Worm (Caenorhabditis elegans) whole organism, young adult: Measurements from ENCODE around the gene M02D8.6.
"Not testable (repeated sequence)": the region's sequence is repeated elsewhere in the genome, so short reads cannot be mapped to it uniquely, and the experiment has no call there.

ENCODE experiments used
- B0035.1 ChIP-seq: sonication (generic microtip); optimal IDR thresholded peaks from 2 replicates; lab custom pipeline; 2016; ENCODE audit warnings: missing genetic modification characterization, mild to moderate bottlenecking, missing compliant biosample characterization, missing genotype, missing genetic modification reagents
- F22D6.2 ChIP-seq: sonication (generic microtip); optimal IDR thresholded peaks from 2 replicates; lab custom pipeline; 2016; ENCODE audit warnings: mild to moderate bottlenecking, missing genetic modification characterization, missing compliant biosample characterization
- F23B12.7 ChIP-seq: sonication (generic microtip); optimal IDR thresholded peaks from 2 replicates; lab custom pipeline; 2017; ENCODE audit warnings: missing genetic modification characterization, mild to moderate bottlenecking, missing compliant biosample characterization, antibody characterized with exemption, moderate library complexity; ENCODE audit not compliant: insufficient read depth
- F33H1.4 ChIP-seq: fragments of 200-800 bp; sonication (Bioruptor generic); IDR thresholded peaks from 2 replicates; pipeline ENCODE4 v1.3.6; 2022; ENCODE audit warnings: missing genetic modification reagents, missing genetic modification characterization, missing compliant biosample characterization
- F57C9.4 ChIP-seq: sonication (generic microtip); optimal IDR thresholded peaks from 2 replicates; lab custom pipeline; 2017; ENCODE audit warnings: mild to moderate bottlenecking, missing genetic modification characterization, missing compliant biosample characterization
- T26A5.8 ChIP-seq: sonication (generic microtip); optimal IDR thresholded peaks from 2 replicates; lab custom pipeline; 2016; ENCODE audit warnings: missing genetic modification characterization, missing compliant biosample characterization
- Y79H2A.3 ChIP-seq: fragments of 200-800 bp; sonication (Bioruptor generic); conservative IDR thresholded peaks from 2 replicates; pipeline ENCODE4 v1.3.6; 2022; ENCODE audit warnings: missing genetic modification reagents, missing genetic modification characterization, missing compliant biosample characterization
- akir-1 ChIP-seq: fragments of 200-800 bp; sonication (Bioruptor generic); optimal IDR thresholded peaks from 2 replicates; lab custom pipeline; 2018; ENCODE audit warnings: mild to moderate bottlenecking, missing genetic modification characterization, moderate library complexity, missing compliant biosample characterization
- ama-1 ChIP-seq, 3 experiments: fragments of 150-350 bp in 1 of 3; sonication (generic microtip) in 2 of 3; optimal IDR thresholded peaks; 2 replicates each; lab custom pipeline; 2014 to 2018; ENCODE audit warnings: missing biosample characterization in 2 of 3, missing genetic modification characterization in 2 of 3, missing genetic modification reagents in 2 of 3
- attf-3 ChIP-seq: fragments of 200-800 bp; sonication (Bioruptor generic); conservative IDR thresholded peaks from 2 replicates; pipeline ENCODE4 v1.3.6; 2022; ENCODE audit warnings: missing genetic modification reagents, missing genetic modification characterization, missing compliant biosample characterization
- ceh-40 ChIP-seq: fragments of 200-800 bp; sonication (Bioruptor generic); IDR thresholded peaks from 2 replicates; pipeline ENCODE4 v1.3.6; 2022; ENCODE audit warnings: missing genetic modification characterization, missing compliant biosample characterization
- die-1 ChIP-seq: sonication (generic microtip); optimal IDR thresholded peaks from 2 replicates; lab custom pipeline; 2016; ENCODE audit warnings: missing genotype, mild to moderate bottlenecking, missing genetic modification characterization, missing compliant biosample characterization
- dpl-1 ChIP-seq: fragments of 150-350 bp; optimal IDR thresholded peaks from 2 replicates; lab custom pipeline; 2014; ENCODE audit warnings: missing biosample characterization, missing genetic modification reagents, missing genetic modification characterization
- egrh-3 ChIP-seq: fragments of 200-800 bp; sonication (Bioruptor generic); IDR thresholded peaks from 2 replicates; pipeline ENCODE4 v1.3.6; 2022; ENCODE audit warnings: missing genetic modification reagents, missing genetic modification characterization, missing compliant biosample characterization
- ekl-4 ChIP-seq: fragments of 200-800 bp; sonication (Bioruptor generic); IDR thresholded peaks from 2 replicates; pipeline ENCODE4 v1.3.6; 2022; ENCODE audit warnings: missing genetic modification reagents, missing genetic modification characterization, missing compliant biosample characterization
- ets-4 ChIP-seq: fragments of 200-800 bp; sonication (Bioruptor generic); optimal IDR thresholded peaks from 2 replicates; lab custom pipeline; 2018; ENCODE audit warnings: mild to moderate bottlenecking, missing genetic modification characterization, missing compliant biosample characterization
- him-1 ChIP-seq: sonication (generic microtip); optimal IDR thresholded peaks from 2 replicates; lab custom pipeline; 2016; ENCODE audit warnings: missing genotype, missing genetic modification reagents, missing genetic modification characterization, missing compliant biosample characterization
- hlh-12 ChIP-seq: sonication (generic microtip); optimal IDR thresholded peaks from 2 replicates; lab custom pipeline; 2016; ENCODE audit warnings: missing genetic modification characterization, missing compliant biosample characterization
- hlh-26 ChIP-seq: fragments of 200-800 bp; sonication (Bioruptor generic); conservative IDR thresholded peaks from 2 replicates; pipeline ENCODE4 v1.3.6; 2022; ENCODE audit warnings: missing genetic modification reagents, missing genetic modification characterization, missing compliant biosample characterization
- hmg-1.2 ChIP-seq: fragments of 200-800 bp; sonication (Bioruptor generic); IDR thresholded peaks from 2 replicates; pipeline ENCODE4 v1.3.6; 2022; ENCODE audit warnings: missing genetic modification reagents, missing genetic modification characterization, missing compliant biosample characterization
- hmg-20 ChIP-seq: fragments of 200-800 bp; sonication (Bioruptor generic); IDR thresholded peaks from 2 replicates; pipeline ENCODE4 v1.3.6; 2022; ENCODE audit warnings: missing genetic modification reagents, missing genetic modification characterization, missing compliant biosample characterization
- hsf-1 ChIP-seq: fragments of 200-800 bp; sonication (Bioruptor generic); IDR thresholded peaks from 2 replicates; pipeline ENCODE4 v1.3.6; 2022; ENCODE audit warnings: missing genetic modification reagents, missing genetic modification characterization, missing compliant biosample characterization
- lag-1 ChIP-seq: fragments of 200-800 bp; sonication (Bioruptor generic); IDR thresholded peaks from 2 replicates; pipeline ENCODE4 v1.3.6; 2022; ENCODE audit warnings: missing genetic modification reagents, missing genetic modification characterization, missing compliant biosample characterization
- lin-54 ChIP-seq: fragments of 200-800 bp; sonication (Bioruptor generic); optimal IDR thresholded peaks from 2 replicates; lab custom pipeline; 2018; ENCODE audit warnings: mild to moderate bottlenecking, missing genetic modification characterization, missing compliant biosample characterization
- lir-1 ChIP-seq: fragments of 200-800 bp; sonication (Bioruptor generic); conservative IDR thresholded peaks from 2 replicates; pipeline ENCODE4 v1.3.6; 2022; ENCODE audit warnings: missing genetic modification reagents, missing genetic modification characterization, missing compliant biosample characterization
- madf-8 ChIP-seq: fragments of 200-800 bp; sonication (Bioruptor generic); conservative IDR thresholded peaks from 2 replicates; pipeline ENCODE4 v1.3.6; 2022; ENCODE audit warnings: missing genetic modification reagents, missing genetic modification characterization, missing compliant biosample characterization
- mxl-1 ChIP-seq: sonication (generic microtip); optimal IDR thresholded peaks from 2 replicates; lab custom pipeline; 2016; ENCODE audit warnings: missing genetic modification characterization, missing compliant biosample characterization
- repo-1 ChIP-seq: sonication (generic microtip); optimal IDR thresholded peaks from 2 replicates; lab custom pipeline; 2017; ENCODE audit warnings: mild to moderate bottlenecking, missing genetic modification characterization, missing compliant biosample characterization
- rpc-1 ChIP-seq, 2 experiments: fragments of 150-350 bp in 1 of 2; sonication (generic microtip) in 1 of 2; optimal IDR thresholded peaks; 2 replicates each; lab custom pipeline; 2014 to 2018; ENCODE audit warnings: missing biosample characterization in 1 of 2, missing genetic modification characterization in 1 of 2, missing genetic modification reagents in 1 of 2, missing genotype in 1 of 2
- snpc-1.1 ChIP-seq: sonication (generic microtip); optimal IDR thresholded peaks from 2 replicates; lab custom pipeline; 2017; ENCODE audit warnings: missing genetic modification characterization, mild to moderate bottlenecking, missing compliant biosample characterization, antibody characterized with exemption, moderate library complexity, missing genotype, missing genetic modification reagents; ENCODE audit not compliant: insufficient read depth
- somi-1 ChIP-seq: fragments of 200-800 bp; sonication (Bioruptor generic); optimal IDR thresholded peaks from 2 replicates; lab custom pipeline; 2018; ENCODE audit warnings: mild to moderate bottlenecking, missing genetic modification characterization, missing compliant biosample characterization
- sptf-2 ChIP-seq: fragments of 200-800 bp; sonication (Bioruptor generic); optimal IDR thresholded peaks from 2 replicates; lab custom pipeline; 2018; ENCODE audit warnings: mild to moderate bottlenecking, missing genetic modification characterization, missing compliant biosample characterization
- tbx-9 ChIP-seq: sonication (generic microtip); optimal IDR thresholded peaks from 2 replicates; lab custom pipeline; 2016; ENCODE audit warnings: borderline replicate concordance, missing genetic modification characterization, inconsistent platforms, missing compliant biosample characterization
- zim-3 ChIP-seq: sonication (generic microtip); optimal IDR thresholded peaks from 2 replicates; lab custom pipeline; 2017; ENCODE audit warnings: mild to moderate bottlenecking, missing genetic modification characterization, moderate library complexity, missing compliant biosample characterization
- ztf-25 ChIP-seq: fragments of 200-800 bp; sonication (Bioruptor generic); IDR thresholded peaks from 2 replicates; pipeline ENCODE4 v1.3.6; 2022; ENCODE audit warnings: missing genetic modification reagents, missing genetic modification characterization, missing compliant biosample characterization
- ztf-28 ChIP-seq: fragments of 200-800 bp; sonication (Bioruptor generic); IDR thresholded peaks from 2 replicates; pipeline ENCODE4 v1.3.6; 2022; ENCODE audit warnings: missing genetic modification reagents, missing genetic modification characterization, missing compliant biosample characterization
- ztf-6 ChIP-seq: fragments of 200-800 bp; sonication (Bioruptor generic); IDR thresholded peaks from 2 replicates; pipeline ENCODE4 v1.3.6; 2022; ENCODE audit warnings: missing genetic modification reagents, missing genetic modification characterization, missing compliant biosample characterization

M02D8.6 gene

DNA sequence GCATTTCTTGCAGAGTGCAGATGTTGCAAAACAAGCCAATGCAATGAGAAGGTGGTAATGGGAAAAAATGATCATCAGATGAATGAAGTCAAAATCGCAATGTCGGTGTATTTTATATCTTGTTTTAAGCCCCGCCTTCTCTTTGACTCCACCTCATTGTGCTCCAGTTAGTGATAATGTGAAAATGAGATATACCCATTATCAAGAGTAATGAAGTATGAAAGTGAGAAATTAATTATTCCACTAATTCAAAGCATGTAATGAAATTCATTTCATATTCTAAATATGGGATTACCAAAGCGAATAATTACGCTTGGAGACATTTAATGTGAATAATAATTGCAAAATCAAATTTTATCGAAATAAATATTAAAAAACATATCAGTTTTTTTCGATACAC lies at the start of gene M02D8.6:
Gene M02D8.6, minus strand, starts transcription at position 101 of the 400 bp plus-strand sequence.
- TF ChIP-seq lag-1; somi-1 (GFP tag; lab: Kevin White, UChicago); ekl-4 (GFP tag; lab: Robert Waterston, UW): not testable (repeated sequence)

DNA sequence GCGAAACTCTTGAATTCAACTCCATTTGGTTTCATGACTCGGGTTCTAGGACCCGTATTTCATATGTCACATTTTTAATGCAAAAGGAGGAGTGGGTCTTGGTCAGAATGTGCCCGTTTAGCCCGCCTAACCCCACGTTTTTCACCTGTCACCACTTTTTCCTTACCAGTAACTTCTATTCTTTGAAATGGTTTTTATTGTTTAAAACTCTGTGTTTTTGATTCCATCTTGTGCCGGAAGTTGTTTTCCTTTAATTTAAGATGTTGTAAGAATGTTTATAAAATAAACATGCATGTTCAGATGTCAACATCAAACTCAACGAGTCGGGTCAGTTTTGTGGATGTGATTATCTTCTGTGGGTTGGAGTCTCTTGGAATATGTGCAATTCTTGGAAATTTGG lies 46.8 kb upstream of the M02D8.6 start, which contains the start of gene ZK721.4:
Gene ZK721.4, plus strand, starts transcription at position 301 of the 400 bp plus-strand sequence.
- no peak for TF ChIP-seq ceh-40 (GFP tag; lab: Robert Waterston, UW)
- no peak for TF ChIP-seq die-1 (tag; lab: Kevin White, UChicago)
- no peak for TF ChIP-seq hmg-20 (GFP tag; lab: Robert Waterston, UW)
- no peak for TF ChIP-seq hmg-1.2
- no peak for TF ChIP-seq F33H1.4 (GFP tag; lab: Robert Waterston, UW)
- TF ChIP-seq attf-3 (GFP tag; lab: Robert Waterston, UW) = no peak
- TF ChIP-seq sptf-2 = no peak
- TF ChIP-seq somi-1 (GFP tag; lab: Kevin White, UChicago) = no peak
- no peak for TF ChIP-seq T26A5.8
- no peak for TF ChIP-seq tbx-9 (tag; lab: Kevin White, UChicago)
- no peak for TF ChIP-seq repo-1 (tag; lab: Kevin White, UChicago)
- TF ChIP-seq ztf-6 = no peak
- no peak for TF ChIP-seq dpl-1 (GFP tag; lab: Kevin White, UChicago)
- TF ChIP-seq ama-1 (optimal IDR thresholded peaks at IDR 0.05; lab: Kevin White, UChicago) = no peak
- TF ChIP-seq ama-1 (GFP tag; optimal IDR thresholded peaks at IDR 0.05; lab: Kevin White, UChicago) = no peak
- no peak for TF ChIP-seq ztf-28 (GFP tag; lab: Robert Waterston, UW)
- no peak for TF ChIP-seq ztf-25
- no peak for TF ChIP-seq him-1
- no peak for TF ChIP-seq lin-54 (GFP tag; lab: Kevin White, UChicago)
- TF ChIP-seq mxl-1 (tag; lab: Kevin White, UChicago) = no peak

- TF ChIP-seq hlh-26 (GFP tag; lab: Robert Waterston, UW) (no peak), zim-3 (tag; lab: Kevin White, UChicago) (no peak), F57C9.4 (tag; lab: Kevin White, UChicago) (no peak), hlh-12 (tag; lab: Kevin White, UChicago) (no peak), rpc-1 (optimal IDR thresholded peaks at IDR 0.05; lab: Kevin White, UChicago) (no peak), rpc-1 (tag; optimal IDR thresholded peaks at IDR 0.05; lab: Kevin White, UChicago) (no peak), lir-1 (GFP tag; lab: Robert Waterston, UW) (no peak), B0035.1 (no peak), hsf-1 (no peak), akir-1 (GFP tag; lab: Kevin White, UChicago) (no peak), egrh-3 (no peak), ztf-28 (GFP tag; lab: Robert Waterston, UW) (no peak), lin-54 (GFP tag; lab: Kevin White, UChicago) (no peak), snpc-1.1 (tag; lab: Kevin White, UChicago) (no peak), F22D6.2 (tag; lab: Kevin White, UChicago) (no peak), Y79H2A.3 (GFP tag; lab: Robert Waterston, UW) (no peak), madf-8 (GFP tag; lab: Robert Waterston, UW) (no peak), ztf-6 (no peak), ets-4 (no peak), F23B12.7 (no peak)
Measured at ce11 chrX:8770316-8770715, 38.6 kb upstream of the M02D8.6 start.
